Fruit fly (Drosophila melanogaster): Measurements from ENCODE around the gene CG15024.

- no peak for TF ChIP-seq psq (optimal IDR thresholded peaks at IDR 0.05)
- TF ChIP-seq h (optimal IDR thresholded peaks at IDR 0.05): no peak
These were observed 21.0 kb upstream of the CG15024 start for dm6 chr3L:4484623-4485022.
